Worm (Caenorhabditis elegans): ENCODE data around the gene mig-39.

ce11 chrIII:8494708-8495107 is 27.9 kb downstream of the mig-39 start, which contains the start of gene pac-1:
- TF ChIP-seq tbx-2 (tag; optimal IDR thresholded peaks at IDR 0.05) = no peak
- no peak for TF ChIP-seq nhr-11 (tag; optimal IDR thresholded peaks at IDR 0.05)
- TF ChIP-seq ceh-24 (tag; optimal IDR thresholded peaks at IDR 0.05) = no peak
- no peak for TF ChIP-seq K02D7.2 (tag; optimal IDR thresholded peaks at IDR 0.05)
- no peak for TF ChIP-seq elt-2 (tag; optimal IDR thresholded peaks at IDR 0.05)
- no peak for TF ChIP-seq F13H6.1 (tag; optimal IDR thresholded peaks at IDR 0.05)

Measured in whole organism, late embryonic.